Fruit fly (Drosophila melanogaster): ENCODE data around the gene CG1288.

- TF ChIP-seq Dll (optimal IDR thresholded peaks at IDR 0.05) (no peak), EcR (GFP tag; optimal IDR thresholded peaks at IDR 0.05) (no peak), pan (optimal IDR thresholded peaks at IDR 0.05) (no peak)
Observed at dm6 chr3R:7200670-7201069, 7.6 kb downstream of the CG1288 start, which contains the start of gene CG14609.

Data from whole organism.